Fruit fly (Drosophila melanogaster): ENCODE data around the gene RpS5a.

Gene RpS5a

DNA sequence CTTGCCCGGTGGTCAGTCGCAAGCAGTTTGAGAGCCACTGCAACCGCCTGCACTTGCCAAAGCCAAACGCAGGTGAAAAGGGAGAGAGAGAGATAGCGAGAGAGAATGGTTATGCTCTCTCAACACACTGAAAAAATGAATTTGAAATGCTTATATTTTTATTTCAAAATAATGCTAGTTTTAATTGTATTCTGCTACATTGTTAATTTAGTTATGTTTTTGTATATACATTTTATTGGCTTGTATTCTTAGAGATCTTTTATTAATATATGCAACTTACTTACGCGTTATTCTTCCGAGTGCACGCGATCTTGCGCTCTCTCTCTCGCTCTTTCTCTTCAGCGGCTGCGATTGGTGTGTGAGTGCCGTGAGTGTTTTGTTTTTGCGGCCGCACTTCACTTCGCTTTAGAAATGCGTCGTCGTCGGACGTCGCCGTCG is 30.4 kb upstream of the RpS5a start (continued):
- no peak for TF ChIP-seq CG12236 (GFP tag; optimal IDR thresholded peaks at IDR 0.05)
- no peak for TF ChIP-seq psq (GFP tag; optimal IDR thresholded peaks at IDR 0.05)
- no peak for TF ChIP-seq CG7963 (GFP tag; IDR thresholded peaks at IDR 0.05; ENCODE audit: partially characterized antibody)
- TF ChIP-seq crp (GFP tag; optimal IDR thresholded peaks at IDR 0.05), result no peak
- TF ChIP-seq knrl (GFP tag; IDR thresholded peaks at IDR 0.05; ENCODE audit: partially characterized antibody), result no peak
- no peak for TF ChIP-seq pan (optimal IDR thresholded peaks at IDR 0.05)
- peak in 1 of 2 experiments; percentile 99 for TF ChIP-seq pan (GFP tag; optimal IDR thresholded peaks at IDR 0.05 in 1 of 2, IDR thresholded peaks at IDR 0.05 in 1 of 2)
- peak; percentile 99 for TF ChIP-seq CG2712 (tag; optimal IDR thresholded peaks at IDR 0.05)
- TF ChIP-seq Sox102F (GFP tag; optimal IDR thresholded peaks at IDR 0.05), result no peak
- peak; percentile 92 for TF ChIP-seq Gug (GFP tag; IDR thresholded peaks at IDR 0.05)
- TF ChIP-seq CG11696 (GFP tag; IDR thresholded peaks at IDR 0.05), result peak; percentile 93
- no peak for TF ChIP-seq grau (tag; optimal IDR thresholded peaks at IDR 0.05)
- peak; percentile 88 for TF ChIP-seq CG4360 (GFP tag; IDR thresholded peaks at IDR 0.05)
- peak; percentile 99 for TF ChIP-seq nmo (GFP tag; optimal IDR thresholded peaks at IDR 0.05)
- no peak for TF ChIP-seq unpg (GFP tag; optimal IDR thresholded peaks at IDR 0.05)
- TF ChIP-seq ftz-f1 (GFP tag; optimal IDR thresholded peaks at IDR 0.05), result peak; percentile 74
- peak; percentile 26 for TF ChIP-seq CG30431 (GFP tag; optimal IDR thresholded peaks at IDR 0.05)
- no peak for TF ChIP-seq aop (GFP tag; IDR thresholded peaks at IDR 0.05)
- TF ChIP-seq CG4424 (GFP tag; optimal IDR thresholded peaks at IDR 0.05), result peak; percentile 98
- TF ChIP-seq CG8944 (GFP tag; optimal IDR thresholded peaks at IDR 0.05), result no peak
- TF ChIP-seq CG11247 (GFP tag; IDR thresholded peaks at IDR 0.05), result peak; percentile 98
- TF ChIP-seq Oaz (GFP tag; IDR thresholded peaks at IDR 0.05), result peak; percentile 98
- no peak for TF ChIP-seq jing (GFP tag; optimal IDR thresholded peaks at IDR 0.05)
- no peak for TF ChIP-seq Adf1 (GFP tag; IDR thresholded peaks at IDR 0.05)
- no peak for TF ChIP-seq Mad (GFP tag; optimal IDR thresholded peaks at IDR 0.05)
- peak; percentile 56 for TF ChIP-seq ash1 (GFP tag; optimal IDR thresholded peaks at IDR 0.05)
- TF ChIP-seq Six4 (GFP tag; optimal IDR thresholded peaks at IDR 0.05), result peak; percentile 97
- TF ChIP-seq emc (GFP tag; optimal IDR thresholded peaks at IDR 0.05), result peak; percentile 81
- TF ChIP-seq pzg (GFP tag; optimal IDR thresholded peaks at IDR 0.05), result peak; percentile 7
- TF ChIP-seq ara (GFP tag; IDR thresholded peaks at IDR 0.05), result peak; percentile 99
- peak; percentile 94 for TF ChIP-seq sens-2 (GFP tag; IDR thresholded peaks at IDR 0.05)
- TF ChIP-seq org-1 (GFP tag; optimal IDR thresholded peaks at IDR 0.05), result peak; percentile 79
- peak; percentile 98 for TF ChIP-seq lab (GFP tag; optimal IDR thresholded peaks at IDR 0.05)
- TF ChIP-seq Meics (GFP tag; optimal IDR thresholded peaks at IDR 0.05), result peak; percentile 96
- no peak for TF ChIP-seq tx (GFP tag; optimal IDR thresholded peaks at IDR 0.05)
- no peak for TF ChIP-seq CG15479 (GFP tag; optimal IDR thresholded peaks at IDR 0.05)
- TF ChIP-seq Elba2 (GFP tag; optimal IDR thresholded peaks at IDR 0.05), result peak; percentile 65
- TF ChIP-seq pum (GFP tag; optimal IDR thresholded peaks at IDR 0.05), result peak; percentile 92
- peak; percentile 73 for TF ChIP-seq CG9932 (GFP tag; IDR thresholded peaks at IDR 0.05)
- TF ChIP-seq lmd (GFP tag; IDR thresholded peaks at IDR 0.05), result peak; percentile 99
- peak; percentile 96 for TF ChIP-seq D19A (tag; optimal IDR thresholded peaks at IDR 0.05)
- TF ChIP-seq caup (GFP tag; optimal IDR thresholded peaks at IDR 0.05; ENCODE audit: severe bottlenecking), result peak; percentile 96
- TF ChIP-seq CG15011 (GFP tag; optimal IDR thresholded peaks at IDR 0.05), result peak; percentile 95
- TF ChIP-seq CG17385 (GFP tag; optimal IDR thresholded peaks at IDR 0.05), result no peak
- peak; percentile 96 for TF ChIP-seq NFAT (GFP tag; IDR thresholded peaks at IDR 0.05)
- TF ChIP-seq Dll (GFP tag; IDR thresholded peaks at IDR 0.05; ENCODE audit: partially characterized antibody), result no peak
- TF ChIP-seq CG8765 (GFP tag; IDR thresholded peaks at IDR 0.05), result peak; percentile 97
- TF ChIP-seq lbe (GFP tag; optimal IDR thresholded peaks at IDR 0.05), result peak; percentile 72
- TF ChIP-seq sc (optimal IDR thresholded peaks at IDR 0.05), result no peak
- no peak for TF ChIP-seq sc (GFP tag; optimal IDR thresholded peaks at IDR 0.05)
- peak; percentile 95 for TF ChIP-seq CG6175 (GFP tag; IDR thresholded peaks at IDR 0.05)
- TF ChIP-seq trh (GFP tag; optimal IDR thresholded peaks at IDR 0.05), result peak; percentile 96

Measured in whole organism, embryonic.